Worm (Caenorhabditis elegans): Measurements from ENCODE around the gene W06F12.2.

W06F12.2 gene

ce11 chrIII:13768074-13768662 is 36.7 kb upstream of the W06F12.2 start, which contains the start of gene rml-1:
TSS of gene rml-1 (minus strand) at chrIII:13768092.
- TF ChIP-seq F13C5.2 (tag; optimal IDR thresholded peaks at IDR 0.05) (no peak), tbx-11 (GFP tag; IDR thresholded peaks at IDR 0.05) (no peak), pes-1 (GFP tag; IDR thresholded peaks at IDR 0.05) (0 out of 2 replicates have a peak, but pooled peaks have one; percentile 10), hmg-4 (GFP tag; optimal IDR thresholded peaks at IDR 0.05) (no peak), hnd-1 (tag; optimal IDR thresholded peaks at IDR 0.05) (no peak), ama-1 (optimal IDR thresholded peaks at IDR 0.05) (peak; percentile 44)

- TF ChIP-seq hmbx-1 (tag; optimal IDR thresholded peaks at IDR 0.05) (no peak), sea-1 (GFP tag; conservative IDR thresholded peaks at IDR 0.05) (no peak), ceh-36 (tag; optimal IDR thresholded peaks at IDR 0.05) (no peak), hnd-1 (tag; optimal IDR thresholded peaks at IDR 0.05) (no peak), tra-4 (tag; optimal IDR thresholded peaks at IDR 0.05) (no peak), F13C5.2 (tag; optimal IDR thresholded peaks at IDR 0.05) (no peak)
Observed at ce11 chrIII:13766704-13767323, 35.3 kb upstream of the W06F12.2 start.

- TF ChIP-seq hmg-4 (GFP tag; optimal IDR thresholded peaks at IDR 0.05) (no peak), scrt-1 (GFP tag; IDR thresholded peaks at IDR 0.05) (no peak), B0310.2 (tag; optimal IDR thresholded peaks at IDR 0.05) (no peak), tbx-11 (GFP tag; IDR thresholded peaks at IDR 0.05) (no peak), flt-1 (GFP tag; IDR thresholded peaks at IDR 0.05) (no peak), aly-1 (tag; optimal IDR thresholded peaks at IDR 0.05) (no peak), ama-1 (optimal IDR thresholded peaks at IDR 0.05) (no peak), ceh-36 (tag; optimal IDR thresholded peaks at IDR 0.05) (no peak), tbx-37 (GFP tag; conservative IDR thresholded peaks at IDR 0.05) (no peak), F13C5.2 (tag; optimal IDR thresholded peaks at IDR 0.05) (no peak), ets-7 (tag; optimal IDR thresholded peaks at IDR 0.05) (no peak), pes-1 (GFP tag; IDR thresholded peaks at IDR 0.05) (no peak), hnd-1 (tag; optimal IDR thresholded peaks at IDR 0.05) (no peak), sea-1 (GFP tag; conservative IDR thresholded peaks at IDR 0.05) (no peak), tra-4 (tag; optimal IDR thresholded peaks at IDR 0.05) (no peak), hmbx-1 (tag; optimal IDR thresholded peaks at IDR 0.05) (no peak), ceh-13 (GFP tag; optimal IDR thresholded peaks at IDR 0.05) (no peak)
Observed at ce11 chrIII:13765782-13766181, 34.3 kb upstream of the W06F12.2 start.

ce11 chrIII:13763260-13764112 is 32.0 kb upstream of the W06F12.2 start:
- TF ChIP-seq ceh-13 (GFP tag; optimal IDR thresholded peaks at IDR 0.05) = no peak
- no peak for TF ChIP-seq scrt-1 (GFP tag; IDR thresholded peaks at IDR 0.05)
- TF ChIP-seq sea-1 (GFP tag; conservative IDR thresholded peaks at IDR 0.05) = no peak
- no peak for TF ChIP-seq ama-1 (optimal IDR thresholded peaks at IDR 0.05)
- TF ChIP-seq ets-7 (tag; optimal IDR thresholded peaks at IDR 0.05) = no peak
- no peak for TF ChIP-seq tra-4 (tag; optimal IDR thresholded peaks at IDR 0.05)
- no peak for TF ChIP-seq hnd-1 (tag; optimal IDR thresholded peaks at IDR 0.05)
- TF ChIP-seq B0310.2 (tag; optimal IDR thresholded peaks at IDR 0.05) = no peak
- no peak for TF ChIP-seq pes-1 (GFP tag; IDR thresholded peaks at IDR 0.05)
- no peak for TF ChIP-seq hmg-4 (GFP tag; optimal IDR thresholded peaks at IDR 0.05)
- TF ChIP-seq tbx-37 (GFP tag; conservative IDR thresholded peaks at IDR 0.05) = no peak
- TF ChIP-seq aly-1 (tag; optimal IDR thresholded peaks at IDR 0.05) = no peak
- no peak for TF ChIP-seq flt-1 (GFP tag; IDR thresholded peaks at IDR 0.05)
- TF ChIP-seq tbx-11 (GFP tag; IDR thresholded peaks at IDR 0.05) = no peak

DNA sequence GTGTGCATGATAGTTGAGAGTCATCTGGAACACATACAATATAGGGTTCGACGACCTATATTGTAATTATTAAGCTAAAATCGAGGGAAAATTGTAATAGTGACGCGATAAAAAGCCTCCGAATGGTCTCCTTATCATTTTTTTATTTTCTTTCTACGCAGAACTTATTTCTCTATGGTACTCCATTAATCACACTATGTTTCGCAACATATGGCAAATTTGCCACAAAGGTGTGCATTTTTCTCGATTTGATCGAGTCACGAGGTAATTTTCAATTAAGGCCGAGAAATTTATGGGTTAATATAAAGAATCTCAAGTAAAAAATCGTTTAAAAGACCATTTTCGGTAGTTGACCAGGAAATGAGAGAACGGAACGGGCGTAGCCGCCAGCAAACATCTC is 30.6 kb upstream of the W06F12.2 start, which contains the start of gene dbn-1:
Gene dbn-1, minus strand, starts transcription at position 24 of the 400 bp plus-strand sequence.
- TF ChIP-seq pes-1 (GFP tag; IDR thresholded peaks at IDR 0.05) = no peak
- TF ChIP-seq B0310.2 (tag; optimal IDR thresholded peaks at IDR 0.05) = no peak
- no peak for TF ChIP-seq hmg-4 (GFP tag; optimal IDR thresholded peaks at IDR 0.05)
- TF ChIP-seq aly-1 (tag; optimal IDR thresholded peaks at IDR 0.05) = no peak
- no peak for TF ChIP-seq hnd-1 (tag; optimal IDR thresholded peaks at IDR 0.05)
- TF ChIP-seq tra-4 (tag; optimal IDR thresholded peaks at IDR 0.05) = no peak
- no peak for TF ChIP-seq tbx-37 (GFP tag; conservative IDR thresholded peaks at IDR 0.05)
- TF ChIP-seq sea-1 (GFP tag; conservative IDR thresholded peaks at IDR 0.05) = no peak
- TF ChIP-seq ceh-36 (tag; optimal IDR thresholded peaks at IDR 0.05) = no peak
- no peak for TF ChIP-seq scrt-1 (GFP tag; IDR thresholded peaks at IDR 0.05)
- no peak for TF ChIP-seq ets-7 (tag; optimal IDR thresholded peaks at IDR 0.05)
- TF ChIP-seq flt-1 (GFP tag; IDR thresholded peaks at IDR 0.05) = no peak
- TF ChIP-seq ama-1 (optimal IDR thresholded peaks at IDR 0.05) = no peak
- TF ChIP-seq F13C5.2 (tag; optimal IDR thresholded peaks at IDR 0.05) = no peak
- no peak for TF ChIP-seq hmbx-1 (tag; optimal IDR thresholded peaks at IDR 0.05)
- TF ChIP-seq tbx-11 (GFP tag; IDR thresholded peaks at IDR 0.05) = no peak
- no peak for TF ChIP-seq ceh-13 (GFP tag; optimal IDR thresholded peaks at IDR 0.05)

DNA sequence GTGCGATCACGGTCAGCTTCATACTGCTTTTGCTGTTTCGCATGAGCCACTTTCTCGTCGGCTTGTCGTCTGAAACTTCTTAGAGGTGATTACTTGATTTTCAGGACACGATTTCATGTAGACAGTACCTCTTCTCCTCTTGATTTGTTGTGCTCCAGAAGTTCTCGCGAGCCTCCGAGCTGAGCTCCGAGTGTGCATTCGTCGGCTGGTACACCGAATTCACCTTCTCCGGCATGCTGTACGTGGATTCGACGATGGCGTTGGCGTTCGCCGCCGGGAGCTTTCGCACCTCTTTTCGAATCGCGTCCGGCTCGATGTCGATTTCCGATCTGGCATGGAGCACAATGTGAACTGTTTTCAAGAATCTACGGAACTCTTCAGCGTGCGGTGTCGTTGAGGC is 29.5 kb upstream of the W06F12.2 start:
- TF ChIP-seq scrt-1 (GFP tag; IDR thresholded peaks at IDR 0.05) (no peak), pes-1 (GFP tag; IDR thresholded peaks at IDR 0.05) (no peak), B0310.2 (tag; optimal IDR thresholded peaks at IDR 0.05) (no peak), tbx-37 (GFP tag; conservative IDR thresholded peaks at IDR 0.05) (no peak), ceh-13 (GFP tag; optimal IDR thresholded peaks at IDR 0.05) (no peak), hmg-4 (GFP tag; optimal IDR thresholded peaks at IDR 0.05) (no peak), ets-7 (tag; optimal IDR thresholded peaks at IDR 0.05) (no peak), hnd-1 (tag; optimal IDR thresholded peaks at IDR 0.05) (no peak), ama-1 (optimal IDR thresholded peaks at IDR 0.05) (no peak), sea-1 (GFP tag; conservative IDR thresholded peaks at IDR 0.05) (no peak), aly-1 (tag; optimal IDR thresholded peaks at IDR 0.05) (no peak), hmbx-1 (tag; optimal IDR thresholded peaks at IDR 0.05) (no peak), F13C5.2 (tag; optimal IDR thresholded peaks at IDR 0.05) (no peak), ceh-36 (tag; optimal IDR thresholded peaks at IDR 0.05) (no peak), tbx-11 (GFP tag; IDR thresholded peaks at IDR 0.05) (no peak), flt-1 (GFP tag; IDR thresholded peaks at IDR 0.05) (no peak), tra-4 (tag; optimal IDR thresholded peaks at IDR 0.05) (no peak)

Data from whole organism, early embryonic.